Fruit fly (Drosophila melanogaster) whole organism, pupa: ENCODE results near the gene CG9667.

ENCODE experiments used
- CG10348 ChIP-seq: fragments of 200-800 bp; sonication (Bioruptor generic); IDR thresholded peaks from 2 replicates; pipeline ENCODE4 v1.3.6; 2022; ENCODE audit warnings: missing biosample characterization, missing genetic modification characterization
- CG14655 ChIP-seq: fragments of 200-800 bp; sonication (Bioruptor generic); optimal IDR thresholded peaks from 3 replicates; lab custom pipeline; 2017; ENCODE audit warnings: mild to moderate bottlenecking, missing biosample characterization, missing genetic modification reagents, missing genetic modification characterization
- CG17806 ChIP-seq: fragments of 200-800 bp; sonication (Bioruptor generic); optimal IDR thresholded peaks from 2 replicates; lab custom pipeline; 2018; ENCODE audit warnings: missing biosample characterization, mild to moderate bottlenecking, missing genetic modification characterization, moderate library complexity
- CG4496 ChIP-seq: fragments of 200-800 bp; sonication (Bioruptor generic); IDR thresholded peaks from 3 replicates; pipeline ENCODE4 v1.3.6; 2022; ENCODE audit warnings: missing biosample characterization, missing genetic modification characterization
- CG8159 ChIP-seq: fragments of 200-800 bp; sonication (Bioruptor generic); optimal IDR thresholded peaks from 3 replicates; lab custom pipeline; 2018; ENCODE audit warnings: missing biosample characterization, mild to moderate bottlenecking, missing genetic modification characterization, moderate library complexity
- EcR ChIP-seq: fragments of 200-800 bp; sonication (Bioruptor generic); optimal IDR thresholded peaks from 3 replicates; lab custom pipeline; 2019; ENCODE audit warnings: missing biosample characterization, missing genetic modification characterization, mild to moderate bottlenecking, moderate library complexity, missing genetic modification reagents
- Pif1A ChIP-seq: fragments of 200-800 bp; sonication (Bioruptor generic); optimal IDR thresholded peaks from 3 replicates; lab custom pipeline; 2016; ENCODE audit warnings: missing biosample characterization, missing genetic modification characterization
- Snoo ChIP-seq: fragments of 200-800 bp; sonication (Bioruptor generic); optimal IDR thresholded peaks from 3 replicates; lab custom pipeline; 2017; ENCODE audit warnings: missing biosample characterization, mild to moderate bottlenecking, missing genetic modification characterization, inconsistent platforms
- fd96Ca ChIP-seq: fragments of 200-800 bp; sonication (Bioruptor generic); IDR thresholded peaks from 3 replicates; pipeline ENCODE4 v1.3.6; 2022; ENCODE audit warnings: missing biosample characterization, missing genetic modification characterization
- gl ChIP-seq: fragments of 200-800 bp; sonication (Bioruptor generic); optimal IDR thresholded peaks from 2 replicates; lab custom pipeline; 2018; ENCODE audit warnings: missing biosample characterization, mild to moderate bottlenecking, missing genetic modification characterization

- TF ChIP-seq fd96Ca (GFP tag; lab: Robert Waterston, UW), result no peak
- TF ChIP-seq CG4496 (GFP tag; lab: Robert Waterston, UW), result no peak
- TF ChIP-seq CG10348 (GFP tag; lab: Robert Waterston, UW), result no peak
- TF ChIP-seq EcR (GFP tag; lab: Kevin White, UChicago), result no peak
- TF ChIP-seq gl (tag; lab: Kevin White, UChicago), result no peak
- no peak for TF ChIP-seq Snoo
- TF ChIP-seq CG17806 (tag; lab: Kevin White, UChicago), result no peak
- TF ChIP-seq CG14655, result no peak
- no peak for TF ChIP-seq CG8159 (tag; lab: Kevin White, UChicago)
- TF ChIP-seq Pif1A (GFP tag; lab: Kevin White, UChicago), result no peak
Observed at dm6 chr3R:8158328-8158727, 32.2 kb upstream of the CG9667 start.
